Fruit fly (Drosophila melanogaster): Measurements from ENCODE around the gene mtgo.

DNA sequence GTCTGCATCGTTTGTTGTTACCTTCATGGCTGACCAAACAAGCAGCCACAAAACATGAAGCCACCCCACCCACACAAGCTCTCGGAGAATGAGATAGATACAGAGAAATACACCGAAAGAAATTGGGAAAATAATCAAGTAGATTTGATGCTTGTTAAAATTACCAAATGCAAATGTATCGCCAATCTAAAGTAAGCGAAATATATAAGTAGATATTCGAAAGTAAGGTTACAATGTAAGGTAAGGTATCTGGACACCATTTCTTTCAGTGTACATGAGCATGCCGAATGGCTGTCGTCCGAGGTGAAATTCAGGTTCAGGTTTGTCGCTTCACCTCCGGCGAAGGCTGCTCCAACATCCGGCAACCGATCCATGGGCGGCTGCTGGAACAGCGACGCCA is 127.5 kb downstream of the mtgo start:
- TF ChIP-seq dmrt99B (tag; optimal IDR thresholded peaks at IDR 0.05) (no peak), ac (GFP tag; optimal IDR thresholded peaks at IDR 0.05) (no peak), Abd-B (GFP tag; optimal IDR thresholded peaks at IDR 0.05) (no peak), CG4360 (GFP tag; IDR thresholded peaks at IDR 0.05) (no peak), Ptx1 (GFP tag; IDR thresholded peaks at IDR 0.05) (no peak), klu (GFP tag; IDR thresholded peaks at IDR 0.05) (no peak), CG15601 (tag; optimal IDR thresholded peaks at IDR 0.05) (no peak), CG17385 (GFP tag; optimal IDR thresholded peaks at IDR 0.05) (no peak), Rx (GFP tag; IDR thresholded peaks at IDR 0.05) (no peak)

Data from whole organism, embryonic.